Fruit fly (Drosophila melanogaster) whole organism, adult: ENCODE data around the gene verm.

ENCODE experiments used
- CG11617 ChIP-seq: fragments of 200-800 bp; sonication (Bioruptor generic); optimal IDR thresholded peaks from 2 replicates; lab custom pipeline; 2017; ENCODE audit warnings: mild to moderate bottlenecking, missing biosample characterization, missing genetic modification reagents, missing genetic modification characterization
- CG14711 ChIP-seq: fragments of 200-800 bp; sonication (Bioruptor generic); optimal IDR thresholded peaks from 2 replicates; lab custom pipeline; 2018; ENCODE audit warnings: missing biosample characterization, mild to moderate bottlenecking, missing genetic modification characterization, moderate library complexity
- CG1620 ChIP-seq: fragments of 200-800 bp; sonication (Bioruptor generic); optimal IDR thresholded peaks from 2 replicates; lab custom pipeline; 2016; ENCODE audit warnings: missing biosample characterization, missing genetic modification characterization
- CG33017 ChIP-seq: fragments of 200-800 bp; sonication (Bioruptor generic); optimal IDR thresholded peaks from 2 replicates; lab custom pipeline; 2018; ENCODE audit warnings: missing biosample characterization, mild to moderate bottlenecking, missing genetic modification characterization, moderate library complexity
- CG5204 ChIP-seq: fragments of 200-800 bp; sonication (Bioruptor generic); optimal IDR thresholded peaks from 2 replicates; lab custom pipeline; 2016; ENCODE audit warnings: missing biosample characterization, missing genetic modification characterization
- Crg-1 ChIP-seq: fragments of 200-800 bp; sonication (Bioruptor generic); optimal IDR thresholded peaks from 2 replicates; lab custom pipeline; 2016; ENCODE audit warnings: missing biosample characterization, missing genetic modification characterization
- bab1 ChIP-seq: fragments of 200-800 bp; sonication (Bioruptor generic); optimal IDR thresholded peaks from 3 replicates; lab custom pipeline; 2019; ENCODE audit warnings: missing biosample characterization, mild to moderate bottlenecking, missing genetic modification characterization, moderate library complexity
- cic ChIP-seq: fragments of 200-800 bp; sonication (Bioruptor generic); optimal IDR thresholded peaks from 2 replicates; lab custom pipeline; 2017; ENCODE audit warnings: missing biosample characterization, mild to moderate bottlenecking, missing genetic modification characterization, moderate library complexity
- cnc ChIP-seq, 2 experiments: fragments of >200 bp; optimal IDR thresholded peaks; 2 replicates each; lab custom pipeline; 2017
- kay ChIP-seq: fragments of 200-800 bp; sonication (Bioruptor generic); peaks from one replicate; lab custom pipeline; 2016; ENCODE audit warnings: missing biosample characterization, missing genetic modification characterization, borderline replicate concordance
- pad ChIP-seq: fragments of 200-800 bp; sonication (Bioruptor generic); optimal IDR thresholded peaks from 3 replicates; lab custom pipeline; 2017; ENCODE audit warnings: missing biosample characterization, missing genetic modification characterization, mild to moderate bottlenecking, moderate library complexity, missing genetic modification reagents
- tj ChIP-seq: fragments of 200-800 bp; sonication (Bioruptor generic); optimal IDR thresholded peaks from 3 replicates; lab custom pipeline; 2017; ENCODE audit warnings: missing biosample characterization, mild to moderate bottlenecking, missing genetic modification characterization, moderate library complexity
- toe ChIP-seq: fragments of 200-800 bp; sonication (Bioruptor generic); optimal IDR thresholded peaks from 2 replicates; lab custom pipeline; 2016; ENCODE audit warnings: missing biosample characterization, missing genetic modification characterization

dm6 chr3L:19695057-19695627 is at the start of gene verm:
- TF ChIP-seq bab1 (no peak), CG11617 (GFP tag; lab: Kevin White, UChicago) (no peak), CG5204 (GFP tag; lab: Kevin White, UChicago) (no peak), CG1620 (no peak), cnc (optimal IDR thresholded peaks at IDR 0.05; lab: Kevin White, UChicago) (no peak), CG14711 (tag; lab: Kevin White, UChicago) (no peak), Crg-1 (no peak), kay (GFP tag; lab: Kevin White, UChicago) (no peak), cic (GFP tag; lab: Kevin White, UChicago) (no peak), pad (peak; percentile 53), toe (GFP tag; lab: Kevin White, UChicago) (no peak), CG33017 (tag; lab: Kevin White, UChicago) (no peak), tj (GFP tag; lab: Kevin White, UChicago) (no peak)
